Worm (Caenorhabditis elegans): ENCODE measurements around the gene C06E7.4.
A peak's percentile ranks its signal among the peaks of the same experiment; 100 is the strongest.

The C06E7.4 gene

ce11 chrIV:5821997-5822396 is 37.8 kb downstream of the C06E7.4 start:
- TF ChIP-seq alr-1 (tag; optimal IDR thresholded peaks at IDR 0.05) (no peak), nhr-129 (tag; optimal IDR thresholded peaks at IDR 0.05) (peak; percentile 62), lsy-2 (tag; optimal IDR thresholded peaks at IDR 0.05) (peak in 1 of 2 experiments; percentile 11), egl-27 (tag; optimal IDR thresholded peaks at IDR 0.05) (no peak), F13H6.1 (tag; optimal IDR thresholded peaks at IDR 0.05) (peak; percentile 62), C34F6.9 (tag; optimal IDR thresholded peaks at IDR 0.05) (peak; percentile 7), sma-9 (GFP tag; optimal IDR thresholded peaks at IDR 0.05) (no peak), sma-9 (tag; optimal IDR thresholded peaks at IDR 0.05) (no peak), sma-3 (GFP tag; optimal IDR thresholded peaks at IDR 0.05) (no peak), fos-1 (tag; optimal IDR thresholded peaks at IDR 0.05) (peak; percentile 16), unc-55 (GFP tag; optimal IDR thresholded peaks at IDR 0.05) (peak; percentile 14), sem-4 (tag; optimal IDR thresholded peaks at IDR 0.05) (no peak), ztf-4 (tag; optimal IDR thresholded peaks at IDR 0.05) (no peak), R02D3.7 (tag; optimal IDR thresholded peaks at IDR 0.05) (no peak)

- no peak for TF ChIP-seq mdl-1 (tag; optimal IDR thresholded peaks at IDR 0.05)
- no peak for TF ChIP-seq lin-39 (tag; optimal IDR thresholded peaks at IDR 0.05)
- peak; percentile 29 for TF ChIP-seq unc-55 (GFP tag; optimal IDR thresholded peaks at IDR 0.05)
- no peak for TF ChIP-seq zag-1 (tag; optimal IDR thresholded peaks at IDR 0.05)
- peak; percentile 60 for TF ChIP-seq fos-1 (tag; optimal IDR thresholded peaks at IDR 0.05)
- TF ChIP-seq ama-1 (optimal IDR thresholded peaks at IDR 0.05): no peak
- TF ChIP-seq sem-4 (tag; optimal IDR thresholded peaks at IDR 0.05): no peak
- no peak for TF ChIP-seq crh-2 (tag; optimal IDR thresholded peaks at IDR 0.05)
- TF ChIP-seq gmeb-1 (tag; optimal IDR thresholded peaks at IDR 0.05): no peak
Observed at ce11 chrIV:5820953-5821352, 38.8 kb downstream of the C06E7.4 start.

- no peak for TF ChIP-seq unc-39 (tag; optimal IDR thresholded peaks at IDR 0.05)
- no peak for TF ChIP-seq blmp-1 (tag; optimal IDR thresholded peaks at IDR 0.05; ENCODE audit: insufficient read depth)
Observed at ce11 chrIV:5820056-5820799, 39.5 kb downstream of the C06E7.4 start.

ce11 chrIV:5817459-5817858 is 42.3 kb downstream of the C06E7.4 start:
- no peak for TF ChIP-seq elt-1 (tag; optimal IDR thresholded peaks at IDR 0.05)
- no peak for TF ChIP-seq snpc-4 (tag; optimal IDR thresholded peaks at IDR 0.05)
- no peak for TF ChIP-seq aly-2 (tag; optimal IDR thresholded peaks at IDR 0.05)
- TF ChIP-seq lin-39 (tag; optimal IDR thresholded peaks at IDR 0.05): no peak
- TF ChIP-seq unc-55 (GFP tag; optimal IDR thresholded peaks at IDR 0.05): peak; percentile 9
- no peak for TF ChIP-seq ama-1 (optimal IDR thresholded peaks at IDR 0.05)
- TF ChIP-seq lsy-2 (tag; optimal IDR thresholded peaks at IDR 0.05): peak in 1 of 2 experiments; percentile 65
- TF ChIP-seq nhr-6 (tag; optimal IDR thresholded peaks at IDR 0.05): peak; percentile 40
- peak; percentile 58 for TF ChIP-seq nhr-25 (tag; optimal IDR thresholded peaks at IDR 0.05)
- peak; percentile 72 for TF ChIP-seq sem-4 (tag; optimal IDR thresholded peaks at IDR 0.05)
- TF ChIP-seq zag-1 (tag; optimal IDR thresholded peaks at IDR 0.05): no peak
- peak; percentile 20 for TF ChIP-seq blmp-1 (tag; optimal IDR thresholded peaks at IDR 0.05; ENCODE audit: insufficient read depth)
- no peak for TF ChIP-seq nhr-77 (tag; optimal IDR thresholded peaks at IDR 0.05)
- no peak for TF ChIP-seq dmd-4 (tag; optimal IDR thresholded peaks at IDR 0.05)
- no peak for TF ChIP-seq ztf-1 (GFP tag; conservative IDR thresholded peaks at IDR 0.05)
- TF ChIP-seq lin-13 (GFP tag; optimal IDR thresholded peaks at IDR 0.05): peak; percentile 3
- no peak for TF ChIP-seq ztf-11 (tag; optimal IDR thresholded peaks at IDR 0.05)
- peak; percentile 69 for TF ChIP-seq nhr-21 (tag; optimal IDR thresholded peaks at IDR 0.05)
- peak; percentile 92 for TF ChIP-seq fos-1 (tag; optimal IDR thresholded peaks at IDR 0.05)
- peak; percentile 85 for TF ChIP-seq sma-9 (GFP tag; optimal IDR thresholded peaks at IDR 0.05)
- TF ChIP-seq sma-9 (tag; optimal IDR thresholded peaks at IDR 0.05): peak; percentile 24
- no peak for TF ChIP-seq nhr-12 (tag; optimal IDR thresholded peaks at IDR 0.05)
- peak; percentile 74 for TF ChIP-seq sma-3 (GFP tag; optimal IDR thresholded peaks at IDR 0.05)
- peak; percentile 51 for TF ChIP-seq egl-27 (tag; optimal IDR thresholded peaks at IDR 0.05)
- no peak for TF ChIP-seq ZK546.5 (tag; optimal IDR thresholded peaks at IDR 0.05)
- TF ChIP-seq gmeb-1 (tag; optimal IDR thresholded peaks at IDR 0.05): peak; percentile 65
- TF ChIP-seq nhr-129 (tag; optimal IDR thresholded peaks at IDR 0.05): peak; percentile 54
- peak; percentile 57 for TF ChIP-seq crh-2 (tag; optimal IDR thresholded peaks at IDR 0.05)
- peak; percentile 91 for TF ChIP-seq F13H6.1 (tag; optimal IDR thresholded peaks at IDR 0.05)
- no peak for TF ChIP-seq nhr-237 (tag; optimal IDR thresholded peaks at IDR 0.05)
- no peak for TF ChIP-seq mab-5 (tag; optimal IDR thresholded peaks at IDR 0.05)
- peak; percentile 42 for TF ChIP-seq C34F6.9 (tag; optimal IDR thresholded peaks at IDR 0.05)
- TF ChIP-seq ceh-82 (tag; optimal IDR thresholded peaks at IDR 0.05): no peak
- TF ChIP-seq ceh-16 (tag; optimal IDR thresholded peaks at IDR 0.05): no peak
- no peak for TF ChIP-seq skn-1 (tag; optimal IDR thresholded peaks at IDR 0.05)
